Worm (Caenorhabditis elegans): ENCODE measurements around the gene T18D3.5.

DNA sequence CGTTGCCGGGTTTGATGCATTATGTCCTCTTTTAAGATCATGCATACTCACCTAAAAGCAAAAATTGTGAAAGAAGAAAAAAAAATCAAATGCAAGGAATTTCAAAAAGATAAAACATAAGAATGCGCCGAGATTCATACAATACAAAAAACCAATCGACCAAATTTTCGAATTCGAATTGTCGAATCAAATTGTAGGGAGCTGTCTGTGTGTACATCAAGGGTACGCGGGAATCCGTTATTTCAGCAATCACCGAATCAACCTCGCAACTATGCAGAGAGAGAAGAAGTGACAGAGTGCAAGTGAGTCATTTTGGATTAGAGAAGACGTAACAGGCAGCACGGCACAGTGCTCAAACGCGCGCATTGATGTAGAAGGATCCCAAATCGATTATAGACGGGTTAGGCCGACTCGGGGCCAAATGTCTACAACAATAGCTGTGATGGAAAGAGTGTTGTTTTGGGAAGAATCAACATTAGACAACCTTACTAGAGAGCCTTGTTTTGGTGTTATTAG is 39.7 kb downstream of the T18D3.5 start, which contains the start of gene sdz-19:
- no peak for TF ChIP-seq rnt-1 (tag; optimal IDR thresholded peaks at IDR 0.05)
- no peak for TF ChIP-seq aly-2 (tag; optimal IDR thresholded peaks at IDR 0.05)
- TF ChIP-seq grh-1 (GFP tag; IDR thresholded peaks at IDR 0.05): no peak
- no peak for TF ChIP-seq nhr-12 (tag; optimal IDR thresholded peaks at IDR 0.05)
- no peak for TF ChIP-seq unc-86 (tag; optimal IDR thresholded peaks at IDR 0.05)
- TF ChIP-seq elt-3 (tag; optimal IDR thresholded peaks at IDR 0.05): no peak
- no peak for TF ChIP-seq tbx-2 (tag; optimal IDR thresholded peaks at IDR 0.05)
- no peak for TF ChIP-seq ama-1 (optimal IDR thresholded peaks at IDR 0.05)
- TF ChIP-seq fkh-10 (GFP tag; optimal IDR thresholded peaks at IDR 0.05): no peak
- no peak for TF ChIP-seq skn-1 (tag; optimal IDR thresholded peaks at IDR 0.05)
- no peak for TF ChIP-seq elt-2 (tag; optimal IDR thresholded peaks at IDR 0.05)
- TF ChIP-seq mdl-1 (tag; optimal IDR thresholded peaks at IDR 0.05): no peak
- no peak for TF ChIP-seq hlh-17 (GFP tag; optimal IDR thresholded peaks at IDR 0.05; ENCODE audit: borderline replicate concordance)
- TF ChIP-seq blmp-1 (tag; optimal IDR thresholded peaks at IDR 0.05): no peak
